Worm (Caenorhabditis elegans) whole organism, L4/young adult: Measurements from ENCODE around the gene Y49E10.4.
"Not testable (repeated sequence)": the region's sequence is repeated elsewhere in the genome, so short reads cannot be mapped to it uniquely, and the experiment has no call there.

Source experiments
- W03F9.2 ChIP-seq: fragments of 150-350 bp; optimal IDR thresholded peaks from 2 replicates; lab custom pipeline; 2014; ENCODE audit warnings: missing biosample characterization, missing genetic modification characterization
- dao-5 ChIP-seq: sonication (generic microtip); optimal IDR thresholded peaks from 2 replicates; lab custom pipeline; 2016; ENCODE audit warnings: missing genotype, missing genetic modification characterization, moderate library complexity, missing compliant biosample characterization
- him-1 ChIP-seq: sonication (generic microtip); optimal IDR thresholded peaks from 2 replicates; lab custom pipeline; 2016; ENCODE audit warnings: missing genotype, missing genetic modification reagents, missing genetic modification characterization, missing compliant biosample characterization

The Y49E10.4 gene

ce11 chrIII:12411668-12412067, 28.1 kb upstream of the Y49E10.4 start:
- TF ChIP-seq dao-5 (tag; lab: Kevin White, UChicago): no peak

ce11 chrIII:12411059-12411458, 27.4 kb upstream of the Y49E10.4 start:
- TF ChIP-seq W03F9.2 (tag; lab: Kevin White, UChicago) (no peak), dao-5 (tag; lab: Kevin White, UChicago) (no peak), him-1 (tag; lab: Kevin White, UChicago) (no peak)

DNA sequence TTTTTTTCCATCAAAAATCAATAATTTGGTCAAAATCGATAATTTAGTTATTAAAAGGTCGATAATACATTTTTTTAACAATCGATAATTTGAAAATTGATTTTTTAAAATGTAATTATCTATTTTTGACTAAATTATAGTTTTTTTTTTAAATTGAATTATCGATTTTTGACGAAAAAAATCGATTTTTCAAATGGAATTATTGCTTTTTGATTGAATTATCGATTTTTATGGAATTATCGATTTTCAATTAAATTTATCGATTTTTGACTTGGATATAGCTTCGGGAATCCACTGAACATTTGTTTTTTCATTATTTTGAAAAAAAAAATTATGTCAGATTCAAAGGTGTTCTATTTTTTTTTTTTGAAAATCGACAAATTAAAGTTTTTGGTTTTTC, 26.7 kb upstream of the Y49E10.4 start:
- TF ChIP-seq W03F9.2 (tag; lab: Kevin White, UChicago) (no peak), dao-5 (tag; lab: Kevin White, UChicago) (no peak), him-1 (tag; lab: Kevin White, UChicago) (no peak)

- TF ChIP-seq him-1 (tag; lab: Kevin White, UChicago): no peak
- no peak for TF ChIP-seq W03F9.2 (tag; lab: Kevin White, UChicago)
- no peak for TF ChIP-seq dao-5 (tag; lab: Kevin White, UChicago)
Measured at ce11 chrIII:12399709-12400108, 16.1 kb upstream of the Y49E10.4 start.

ce11 chrIII:12398468-12398867, 14.9 kb upstream of the Y49E10.4 start:
- TF ChIP-seq W03F9.2 (tag; lab: Kevin White, UChicago) (no peak), him-1 (tag; lab: Kevin White, UChicago) (no peak), dao-5 (tag; lab: Kevin White, UChicago) (no peak)

ce11 chrIII:12395085-12395484, 11.5 kb upstream of the Y49E10.4 start, which contains the start of gene Y49E10.10:
Y49E10.10 (plus strand) TSS chrIII:12395465.
- TF ChIP-seq dao-5 (tag; lab: Kevin White, UChicago) (no peak), him-1 (tag; lab: Kevin White, UChicago) (no peak), W03F9.2 (tag; lab: Kevin White, UChicago) (no peak)

DNA sequence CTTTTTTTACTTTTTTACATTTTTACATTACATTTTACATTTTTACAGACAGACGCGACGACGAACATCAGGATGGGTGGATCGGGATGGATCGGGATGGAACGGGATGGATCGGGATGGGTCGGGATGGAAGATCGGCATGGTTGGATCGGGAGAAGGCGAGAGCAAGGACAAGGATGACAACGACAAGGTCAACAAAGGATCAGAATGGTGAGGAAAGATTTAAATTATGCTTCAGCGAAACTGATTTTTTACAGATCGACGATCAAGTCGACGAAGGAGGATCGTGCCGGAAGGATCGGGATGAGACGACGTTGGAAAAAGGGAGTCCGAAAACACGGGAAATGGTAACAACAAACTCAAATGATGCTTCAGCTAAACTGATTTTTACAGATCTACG, 4.5 kb upstream of the Y49E10.4 start:
- TF ChIP-seq W03F9.2 (tag; lab: Kevin White, UChicago): no peak
- TF ChIP-seq him-1 (tag; lab: Kevin White, UChicago): no peak
- TF ChIP-seq dao-5 (tag; lab: Kevin White, UChicago): no peak

DNA sequence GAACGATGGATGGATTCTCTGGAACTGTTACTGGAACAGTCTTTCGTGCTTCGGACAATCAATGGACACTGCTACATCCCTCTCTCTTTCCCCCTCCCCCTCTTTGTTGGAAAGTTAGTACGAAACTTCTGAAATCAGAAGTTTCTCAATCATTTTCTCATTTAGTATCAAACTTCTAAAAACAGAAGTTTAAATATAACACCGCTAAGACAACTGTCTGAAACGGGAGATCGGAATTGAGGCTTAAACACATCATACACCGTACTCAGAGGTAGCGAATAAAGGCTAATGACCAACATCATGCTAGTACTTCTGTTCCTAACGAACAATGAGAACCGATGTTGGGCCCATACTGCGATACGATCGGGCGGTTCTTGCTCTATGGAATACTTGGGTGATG, 3.0 kb upstream of the Y49E10.4 start, which contains the start of gene Y49E10.30:
Y49E10.30 (plus strand) TSS at position 301 of the 400 bp plus-strand sequence.
- not testable (repeated sequence) for TF ChIP-seq him-1, dao-5, W03F9.2 (tag; lab: Kevin White, UChicago)

- TF ChIP-seq dao-5 (tag; lab: Kevin White, UChicago) (no peak), W03F9.2 (tag; lab: Kevin White, UChicago) (peak; percentile 9)
Measured at ce11 chrIII:12377198-12377662, 6.4 kb downstream of the Y49E10.4 start, which contains the start of gene pph-4.2. pph-4.2 (minus strand) TSS chrIII:12377248.

DNA sequence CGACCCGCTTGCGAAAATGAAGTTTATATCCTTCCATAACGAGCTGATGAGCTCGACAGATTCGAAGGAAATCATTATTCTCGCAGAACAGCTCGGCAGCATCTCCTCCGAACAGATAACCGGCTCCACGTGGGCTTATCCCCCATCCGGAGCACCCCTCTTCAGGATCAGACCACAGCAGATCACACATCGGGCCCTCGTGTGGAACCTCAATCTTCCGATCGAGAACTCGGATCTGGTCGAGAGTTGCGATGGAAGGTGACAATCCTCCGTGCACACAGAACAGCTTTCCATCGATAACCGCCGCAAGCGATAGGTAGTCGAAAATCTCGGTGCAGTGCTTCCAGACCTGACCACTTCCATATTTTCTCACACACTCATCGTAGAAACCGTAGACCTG, 8.0 kb downstream of the Y49E10.4 start:
- TF ChIP-seq W03F9.2 (tag; lab: Kevin White, UChicago) (no peak), him-1 (tag; lab: Kevin White, UChicago) (no peak), dao-5 (tag; lab: Kevin White, UChicago) (no peak)

ce11 chrIII:12373807-12374266, 9.8 kb downstream of the Y49E10.4 start, which contains the start of gene glrx-5:
glrx-5 (minus strand) TSS chrIII:12373857.
- TF ChIP-seq W03F9.2 (tag; lab: Kevin White, UChicago): no peak
- no peak for TF ChIP-seq him-1 (tag; lab: Kevin White, UChicago)
- no peak for TF ChIP-seq dao-5 (tag; lab: Kevin White, UChicago)

ce11 chrIII:12373306-12373705, 10.3 kb downstream of the Y49E10.4 start:
- TF ChIP-seq him-1 (tag; lab: Kevin White, UChicago) (no peak), dao-5 (tag; lab: Kevin White, UChicago) (no peak), W03F9.2 (tag; lab: Kevin White, UChicago) (no peak)

ce11 chrIII:12372080-12373065, 11.2 kb downstream of the Y49E10.4 start:
- TF ChIP-seq W03F9.2 (tag; lab: Kevin White, UChicago) (no peak), dao-5 (tag; lab: Kevin White, UChicago) (no peak), him-1 (tag; lab: Kevin White, UChicago) (no peak)
